Worm (Caenorhabditis elegans): ENCODE measurements around the gene T14F9.2.

T14F9.2 gene

DNA sequence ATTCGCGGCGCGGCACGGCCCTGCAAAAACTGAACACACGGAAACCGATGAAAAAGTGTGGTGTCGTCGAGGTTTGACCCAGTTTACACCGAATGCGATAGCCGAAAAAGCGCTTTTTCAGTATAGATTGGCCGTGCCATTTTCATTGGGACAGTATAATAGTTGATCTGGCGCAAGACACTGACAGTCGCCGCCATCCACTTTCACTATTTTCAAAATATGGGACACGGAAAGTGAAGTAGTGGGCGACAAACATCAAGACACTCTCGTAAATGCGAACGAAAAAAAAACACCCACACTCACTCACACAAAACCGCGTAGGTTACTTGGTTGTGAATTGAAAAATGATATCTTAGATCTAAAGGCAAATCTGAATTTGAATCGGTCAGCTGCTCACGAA, 15.1 kb upstream of the T14F9.2 start:
- TF ChIP-seq nhr-21 (tag; optimal IDR thresholded peaks at IDR 0.05), result peak; percentile 49
- no peak for TF ChIP-seq elt-3 (tag; optimal IDR thresholded peaks at IDR 0.05)
- no peak for TF ChIP-seq lin-13 (GFP tag; optimal IDR thresholded peaks at IDR 0.05)
- TF ChIP-seq mbf-1 (tag; optimal IDR thresholded peaks at IDR 0.05), result no peak
- peak; percentile 89 for TF ChIP-seq peb-1 (tag; optimal IDR thresholded peaks at IDR 0.05)
- TF ChIP-seq ztf-11 (tag; optimal IDR thresholded peaks at IDR 0.05), result no peak
- TF ChIP-seq blmp-1 (tag; optimal IDR thresholded peaks at IDR 0.05; ENCODE audit: insufficient read depth), result peak; percentile 82
- no peak for TF ChIP-seq alr-1 (tag; optimal IDR thresholded peaks at IDR 0.05)
- no peak for TF ChIP-seq unc-62 (GFP tag; optimal IDR thresholded peaks at IDR 0.05)
- no peak for TF ChIP-seq aly-2 (tag; optimal IDR thresholded peaks at IDR 0.05)
- no peak for TF ChIP-seq ZK546.5 (tag; optimal IDR thresholded peaks at IDR 0.05)
- TF ChIP-seq fos-1 (tag; optimal IDR thresholded peaks at IDR 0.05), result no peak

DNA sequence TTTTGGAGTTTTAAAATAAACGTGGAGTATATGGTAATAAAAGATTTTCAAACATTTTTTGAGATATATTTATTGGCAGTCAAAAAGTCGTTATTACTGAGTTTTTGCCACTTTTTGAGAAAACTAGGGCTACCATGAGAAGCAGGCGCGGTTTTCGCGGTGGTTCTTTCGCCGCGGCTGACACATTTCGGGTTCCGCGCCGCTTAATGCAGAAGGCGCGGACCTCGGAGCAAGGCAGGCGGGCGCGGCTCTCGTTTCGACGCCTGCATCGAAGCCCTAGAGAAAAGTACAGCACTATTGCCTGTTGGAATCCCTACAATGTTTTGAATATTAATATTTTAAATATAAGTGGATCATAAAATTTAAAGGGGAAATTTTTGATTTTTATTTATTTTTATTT, 14.7 kb upstream of the T14F9.2 start:
- TF ChIP-seq egl-27 (tag; optimal IDR thresholded peaks at IDR 0.05) (no peak), ztf-11 (tag; optimal IDR thresholded peaks at IDR 0.05) (no peak), snpc-4 (tag; optimal IDR thresholded peaks at IDR 0.05) (peak; percentile 49), ceh-82 (tag; optimal IDR thresholded peaks at IDR 0.05) (no peak), sem-4 (tag; optimal IDR thresholded peaks at IDR 0.05) (no peak), nhr-129 (tag; optimal IDR thresholded peaks at IDR 0.05) (no peak), nhr-77 (tag; optimal IDR thresholded peaks at IDR 0.05) (no peak), nhr-23 (tag; optimal IDR thresholded peaks at IDR 0.05) (no peak)

DNA sequence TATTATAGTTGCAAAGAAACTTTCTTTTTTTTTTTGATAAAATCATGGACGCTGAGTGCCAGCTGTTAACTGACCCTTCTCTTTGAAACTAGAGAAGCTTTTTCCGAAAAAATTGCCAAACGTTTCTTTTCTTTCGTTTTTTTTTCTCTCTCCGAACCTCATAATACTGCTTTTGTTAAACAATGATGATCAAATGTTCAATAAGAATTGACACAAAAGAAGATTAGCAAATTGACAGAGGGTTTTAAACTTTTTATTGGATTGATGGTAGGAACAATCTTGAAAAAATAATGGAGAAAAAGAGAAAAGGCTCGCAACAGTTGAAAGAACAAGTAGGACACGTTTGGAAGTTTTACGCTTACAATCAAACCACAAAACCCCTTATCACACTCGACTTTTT, 13.3 kb upstream of the T14F9.2 start, which contains the start of gene hex-1:
hex-1 (plus strand) TSS at position 301 of the 400 bp plus-strand sequence.
- TF ChIP-seq unc-55 (GFP tag; optimal IDR thresholded peaks at IDR 0.05), result no peak
- TF ChIP-seq lin-39 (tag; optimal IDR thresholded peaks at IDR 0.05), result no peak
- no peak for TF ChIP-seq unc-62 (GFP tag; optimal IDR thresholded peaks at IDR 0.05)
- TF ChIP-seq alr-1 (tag; optimal IDR thresholded peaks at IDR 0.05), result no peak
- no peak for TF ChIP-seq ztf-4 (tag; optimal IDR thresholded peaks at IDR 0.05)
- TF ChIP-seq nhr-25 (tag; optimal IDR thresholded peaks at IDR 0.05), result no peak
- no peak for TF ChIP-seq sma-9 (GFP tag; optimal IDR thresholded peaks at IDR 0.05)
- TF ChIP-seq sma-9 (tag; optimal IDR thresholded peaks at IDR 0.05), result no peak
- TF ChIP-seq nhr-129 (tag; optimal IDR thresholded peaks at IDR 0.05), result no peak
- no peak for TF ChIP-seq aly-2 (tag; optimal IDR thresholded peaks at IDR 0.05)
- no peak for TF ChIP-seq elt-1 (tag; optimal IDR thresholded peaks at IDR 0.05)
- no peak for TF ChIP-seq ZK546.5 (tag; optimal IDR thresholded peaks at IDR 0.05)
- no peak for TF ChIP-seq lin-13 (GFP tag; optimal IDR thresholded peaks at IDR 0.05)
- no peak for TF ChIP-seq dmd-4 (tag; optimal IDR thresholded peaks at IDR 0.05)
- no peak for TF ChIP-seq skn-1 (tag; optimal IDR thresholded peaks at IDR 0.05)
- TF ChIP-seq snpc-4 (tag; optimal IDR thresholded peaks at IDR 0.05), result no peak
- no peak for TF ChIP-seq nhr-10 (tag; optimal IDR thresholded peaks at IDR 0.05)
- TF ChIP-seq nhr-21 (tag; optimal IDR thresholded peaks at IDR 0.05), result no peak
- TF ChIP-seq R02D3.7 (tag; optimal IDR thresholded peaks at IDR 0.05), result no peak
- no peak for TF ChIP-seq nhr-77 (tag; optimal IDR thresholded peaks at IDR 0.05)

DNA sequence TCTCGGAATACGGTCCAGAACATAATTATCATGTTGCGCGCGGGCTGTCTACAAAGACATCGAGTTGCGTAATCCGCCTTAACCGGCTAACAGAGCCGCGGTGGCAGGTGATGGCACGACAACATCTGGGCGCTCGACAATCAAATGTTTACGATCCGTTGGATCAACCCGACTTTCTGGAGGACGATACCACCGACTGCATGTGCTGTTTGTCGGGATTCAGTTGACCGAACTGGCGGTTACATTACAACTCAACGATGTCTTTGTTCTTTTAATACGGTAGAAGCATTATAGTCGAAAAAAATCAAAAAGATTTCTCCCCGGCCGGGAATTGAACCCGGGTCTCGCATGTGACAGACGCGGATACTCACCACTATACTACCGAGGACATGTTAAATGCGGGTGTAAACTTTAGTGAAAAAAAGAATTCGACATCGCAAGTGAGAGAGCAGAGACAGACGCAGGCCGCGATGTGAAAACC, 7.2 kb upstream of the T14F9.2 start:
- peak; percentile 81 for TF ChIP-seq sma-9 (GFP tag; optimal IDR thresholded peaks at IDR 0.05)
- TF ChIP-seq sma-9 (tag; optimal IDR thresholded peaks at IDR 0.05), result no peak
- no peak for TF ChIP-seq nhr-10 (tag; optimal IDR thresholded peaks at IDR 0.05)
- peak; percentile 55 for TF ChIP-seq C34F6.9 (tag; optimal IDR thresholded peaks at IDR 0.05)
- TF ChIP-seq crh-2 (tag; optimal IDR thresholded peaks at IDR 0.05), result peak; percentile 71
- TF ChIP-seq nhr-21 (tag; optimal IDR thresholded peaks at IDR 0.05), result peak; percentile 76
- TF ChIP-seq nhr-25 (tag; optimal IDR thresholded peaks at IDR 0.05), result peak; percentile 41
- TF ChIP-seq nhr-129 (tag; optimal IDR thresholded peaks at IDR 0.05), result peak; percentile 77
- TF ChIP-seq sma-3 (GFP tag; optimal IDR thresholded peaks at IDR 0.05), result peak; percentile 55
- peak; percentile 53 to 66 for TF ChIP-seq lsy-2 (tag; optimal IDR thresholded peaks at IDR 0.05)
- TF ChIP-seq lin-13 (GFP tag; optimal IDR thresholded peaks at IDR 0.05), result peak; percentile 70
- TF ChIP-seq alr-1 (tag; optimal IDR thresholded peaks at IDR 0.05), result no peak
- TF ChIP-seq zag-1 (tag; optimal IDR thresholded peaks at IDR 0.05), result peak; percentile 44
- peak; percentile 22 for TF ChIP-seq nhr-6 (tag; optimal IDR thresholded peaks at IDR 0.05)
- peak; percentile 50 for TF ChIP-seq Y55F3AM.14 (GFP tag; optimal IDR thresholded peaks at IDR 0.05)
- TF ChIP-seq mdl-1 (tag; optimal IDR thresholded peaks at IDR 0.05), result peak in 1 of 2 experiments; percentile 26
- peak; percentile 44 for TF ChIP-seq gmeb-1 (tag; optimal IDR thresholded peaks at IDR 0.05)
- peak; percentile 76 for TF ChIP-seq unc-55 (GFP tag; optimal IDR thresholded peaks at IDR 0.05)
- TF ChIP-seq nhr-23 (tag; optimal IDR thresholded peaks at IDR 0.05), result no peak
- TF ChIP-seq lin-11 (tag; optimal IDR thresholded peaks at IDR 0.05), result peak; percentile 69
- TF ChIP-seq unc-39 (tag; optimal IDR thresholded peaks at IDR 0.05), result no peak
- peak; percentile 48 for TF ChIP-seq snpc-4 (tag; optimal IDR thresholded peaks at IDR 0.05)
- TF ChIP-seq fos-1 (tag; optimal IDR thresholded peaks at IDR 0.05), result peak; percentile 38
- TF ChIP-seq F13H6.1 (tag; optimal IDR thresholded peaks at IDR 0.05), result peak; percentile 54
- no peak for TF ChIP-seq mbf-1 (tag; optimal IDR thresholded peaks at IDR 0.05)
- no peak for TF ChIP-seq ztf-11 (tag; optimal IDR thresholded peaks at IDR 0.05)
- peak; percentile 24 for TF ChIP-seq sem-4 (tag; optimal IDR thresholded peaks at IDR 0.05)

All from whole organism, L2 larva.